Fruit fly (Drosophila melanogaster): ENCODE measurements around the gene CG42249.

CG42249 gene

dm6 chrX:11108148-11108844, 12.2 kb downstream of the CG42249 start, which contains the start of gene Hsp60A (continued):
- no peak for TF ChIP-seq Ravus (GFP tag; IDR thresholded peaks at IDR 0.05)
- TF ChIP-seq HLH54F (GFP tag; optimal IDR thresholded peaks at IDR 0.05): peak; percentile 30
- TF ChIP-seq Dbx (GFP tag; IDR thresholded peaks at IDR 0.05): peak; percentile 48; the same call in 1 of the 3 replicates
- TF ChIP-seq CG3838 (GFP tag; optimal IDR thresholded peaks at IDR 0.05): no peak
- TF ChIP-seq Lpt (GFP tag; optimal IDR thresholded peaks at IDR 0.05): no peak
- no peak for TF ChIP-seq pum (GFP tag; optimal IDR thresholded peaks at IDR 0.05)
- TF ChIP-seq crc (GFP tag; optimal IDR thresholded peaks at IDR 0.05): no peak
- TF ChIP-seq CG3726 (GFP tag; IDR thresholded peaks at IDR 0.05): no peak
- TF ChIP-seq Mad (GFP tag; optimal IDR thresholded peaks at IDR 0.05): peak; percentile 58
- TF ChIP-seq CG6272 (GFP tag; IDR thresholded peaks at IDR 0.05): no peak
- no peak for TF ChIP-seq CG17385 (GFP tag; optimal IDR thresholded peaks at IDR 0.05)
- 0 out of 2 replicates have a peak, but pooled peaks have one; percentile 11 for TF ChIP-seq cas (GFP tag; IDR thresholded peaks at IDR 0.05)
- no peak for TF ChIP-seq Ada2b (GFP tag; IDR thresholded peaks at IDR 0.05)
- TF ChIP-seq MESR4 (GFP tag; optimal IDR thresholded peaks at IDR 0.05): peak; percentile 42
- TF ChIP-seq CG17802 (tag; optimal IDR thresholded peaks at IDR 0.05): no peak
- TF ChIP-seq Hr51 (GFP tag; optimal IDR thresholded peaks at IDR 0.05): peak in 1 of 2 experiments; percentile 56
- TF ChIP-seq Gug (GFP tag; IDR thresholded peaks at IDR 0.05): no peak
- peak; percentile 69 for TF ChIP-seq CoRest (tag; optimal IDR thresholded peaks at IDR 0.05)
- TF ChIP-seq Hr78 (GFP tag; optimal IDR thresholded peaks at IDR 0.05): no peak
- peak; percentile 44 for TF ChIP-seq CG4820 (GFP tag; optimal IDR thresholded peaks at IDR 0.05)
- TF ChIP-seq onecut (GFP tag; IDR thresholded peaks at IDR 0.05): no peak
- TF ChIP-seq emc (GFP tag; optimal IDR thresholded peaks at IDR 0.05): no peak
- TF ChIP-seq Kr (GFP tag; optimal IDR thresholded peaks at IDR 0.05): no peak
- TF ChIP-seq Dref (GFP tag; IDR thresholded peaks at IDR 0.05): peak; percentile 86
- TF ChIP-seq gcm (GFP tag; optimal IDR thresholded peaks at IDR 0.05): no peak
- TF ChIP-seq sqz (GFP tag; optimal IDR thresholded peaks at IDR 0.05): peak; percentile 49
- no peak for TF ChIP-seq kah (GFP tag; optimal IDR thresholded peaks at IDR 0.05)
- TF ChIP-seq Dip2 (GFP tag; IDR thresholded peaks at IDR 0.05): no peak
- peak; percentile 77 for TF ChIP-seq Bgb (GFP tag; IDR thresholded peaks at IDR 0.05; ENCODE audit: partially characterized antibody)
- peak; percentile 59 for TF ChIP-seq CG15269 (tag; optimal IDR thresholded peaks at IDR 0.05)
- TF ChIP-seq Hsf (GFP tag; optimal IDR thresholded peaks at IDR 0.05): peak; percentile 41
- no peak for TF ChIP-seq CG1603 (tag; optimal IDR thresholded peaks at IDR 0.05)
- TF ChIP-seq aop (GFP tag; IDR thresholded peaks at IDR 0.05): no peak
- no peak for TF ChIP-seq kni (GFP tag; optimal IDR thresholded peaks at IDR 0.05)
- TF ChIP-seq ranshi (GFP tag; IDR thresholded peaks at IDR 0.05): no peak; the same call in 1 of the 2 replicates
- TF ChIP-seq esg (GFP tag; conservative IDR thresholded peaks at IDR 0.05): peak; percentile 24; the same call in 1 of the 2 replicates
- TF ChIP-seq btn (GFP tag; optimal IDR thresholded peaks at IDR 0.05): no peak

- no peak for TF ChIP-seq CG18619 (GFP tag; optimal IDR thresholded peaks at IDR 0.05)
- TF ChIP-seq HLHmδ (GFP tag; optimal IDR thresholded peaks at IDR 0.05): no peak
- TF ChIP-seq CG4404 (GFP tag; IDR thresholded peaks at IDR 0.05): no peak
- TF ChIP-seq CG10959 (GFP tag; IDR thresholded peaks at IDR 0.05): no peak
- peak; percentile 38; the same call in 1 of the 2 replicates for TF ChIP-seq Ptx1 (GFP tag; IDR thresholded peaks at IDR 0.05)
- TF ChIP-seq Dek (tag; optimal IDR thresholded peaks at IDR 0.05): no peak
- no peak for TF ChIP-seq CG1024 (GFP tag; IDR thresholded peaks at IDR 0.05)
- no peak for TF ChIP-seq nmo (GFP tag; optimal IDR thresholded peaks at IDR 0.05)
- peak; percentile 9 for TF ChIP-seq CoRest (tag; optimal IDR thresholded peaks at IDR 0.05)
- no peak for TF ChIP-seq ara (GFP tag; IDR thresholded peaks at IDR 0.05)
- no peak for TF ChIP-seq Mad (GFP tag; optimal IDR thresholded peaks at IDR 0.05)
- no peak for TF ChIP-seq CG11398 (GFP tag; optimal IDR thresholded peaks at IDR 0.05)
- no peak for TF ChIP-seq CG7786 (GFP tag; optimal IDR thresholded peaks at IDR 0.05)
- TF ChIP-seq CG6813 (GFP tag; optimal IDR thresholded peaks at IDR 0.05): no peak
- TF ChIP-seq CG5245 (GFP tag; optimal IDR thresholded peaks at IDR 0.05): no peak
- 0 out of 3 replicates have a peak, but pooled peaks have one; percentile 7 for TF ChIP-seq ci (GFP tag; IDR thresholded peaks at IDR 0.05)
These were observed 12.9 kb downstream of the CG42249 start for dm6 chrX:11108845-11109450.

Measured in whole organism, embryonic.